Fruit fly (Drosophila melanogaster): ENCODE data around the gene ScsbetaA.

The ScsbetaA gene

DNA sequence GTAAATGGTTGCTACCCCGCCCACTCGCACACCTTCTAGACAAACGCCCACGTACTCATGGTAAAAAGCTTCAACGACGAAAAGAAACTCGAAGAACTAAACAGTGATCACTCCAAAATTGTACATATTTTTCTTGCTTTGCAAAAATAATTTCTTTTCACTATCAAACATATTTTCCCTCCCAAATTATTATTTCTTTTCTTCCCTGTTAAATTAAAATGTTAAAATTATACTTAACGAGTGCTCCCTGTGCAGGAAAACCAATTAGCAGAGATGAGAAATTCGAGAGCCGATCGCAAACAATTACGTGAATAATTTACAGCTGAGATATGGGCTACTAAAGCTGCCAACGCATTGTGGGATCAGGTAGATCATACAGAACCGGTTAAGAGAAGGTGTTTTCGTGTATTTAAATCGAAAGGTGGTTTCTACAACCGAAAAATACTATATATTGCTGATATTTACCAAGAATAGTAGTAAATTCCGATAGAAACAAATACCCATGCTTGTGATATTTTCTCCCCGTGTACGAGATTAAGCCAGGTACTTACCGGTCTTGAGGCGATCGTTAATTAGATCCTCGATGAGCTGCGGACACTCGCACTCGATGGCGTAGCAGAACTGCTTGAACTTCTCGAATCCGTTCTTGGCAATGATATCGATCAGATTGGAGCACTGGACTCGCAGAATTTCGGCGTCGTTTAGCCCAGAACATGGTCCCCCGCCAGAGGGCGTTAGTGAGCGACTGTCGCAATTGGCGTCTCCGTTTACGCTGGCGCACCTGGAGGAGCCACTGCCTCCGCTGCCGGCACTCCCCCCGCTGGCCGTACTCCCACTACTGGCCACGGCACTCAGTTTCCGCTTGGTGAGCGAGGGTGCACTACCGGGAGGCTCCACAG is 8.1 kb upstream of the ScsbetaA start (continued):
- TF ChIP-seq pan (optimal IDR thresholded peaks at IDR 0.05), result no peak
- peak in 1 of 2 experiments; percentile 37 for TF ChIP-seq pan (GFP tag; optimal IDR thresholded peaks at IDR 0.05 in 1 of 2, IDR thresholded peaks at IDR 0.05 in 1 of 2)
- TF ChIP-seq CG18599 (GFP tag; optimal IDR thresholded peaks at IDR 0.05), result peak; percentile 65
- TF ChIP-seq PHDP (tag; optimal IDR thresholded peaks at IDR 0.05), result peak; percentile 46
- TF ChIP-seq CG2199 (GFP tag; IDR thresholded peaks at IDR 0.05), result 0 out of 3 replicates have a peak, but pooled peaks have one; percentile 21
- no peak for TF ChIP-seq Jarid2 (GFP tag; optimal IDR thresholded peaks at IDR 0.05)
- TF ChIP-seq ind (GFP tag; optimal IDR thresholded peaks at IDR 0.05), result peak; percentile 23
- TF ChIP-seq CG16813 (GFP tag; IDR thresholded peaks at IDR 0.05; ENCODE audit: partially characterized antibody), result 0 out of 3 replicates have a peak, but pooled peaks have one; percentile 20
- peak; percentile 45; the same call in 2 of the 3 replicates for TF ChIP-seq tgo (GFP tag; IDR thresholded peaks at IDR 0.05)
- TF ChIP-seq ci (GFP tag; IDR thresholded peaks at IDR 0.05), result 0 out of 3 replicates have a peak, but pooled peaks have one; percentile 47
- peak; percentile 29 for TF ChIP-seq CG7556 (GFP tag; optimal IDR thresholded peaks at IDR 0.05)
- TF ChIP-seq bsh (GFP tag; optimal IDR thresholded peaks at IDR 0.05), result peak in 1 of 2 experiments; percentile 4
- TF ChIP-seq CG34422 (GFP tag; IDR thresholded peaks at IDR 0.05), result peak; percentile 29; the same call in 1 of the 3 replicates
- TF ChIP-seq Ptx1 (GFP tag; IDR thresholded peaks at IDR 0.05), result 0 out of 2 replicates have a peak, but pooled peaks have one; percentile 22
- TF ChIP-seq Dek (tag; optimal IDR thresholded peaks at IDR 0.05), result peak; percentile 32
- TF ChIP-seq CG18764 (GFP tag; optimal IDR thresholded peaks at IDR 0.05), result no peak
- TF ChIP-seq crol (GFP tag; IDR thresholded peaks at IDR 0.05), result 0 out of 2 replicates have a peak, but pooled peaks have one; percentile 35
- TF ChIP-seq gro (GFP tag; optimal IDR thresholded peaks at IDR 0.05), result peak; percentile 8
- no peak for TF ChIP-seq jumu (GFP tag; optimal IDR thresholded peaks at IDR 0.05)
- no peak for TF ChIP-seq seq (GFP tag; IDR thresholded peaks at IDR 0.05)
- peak; percentile 43; the same call in 1 of the 2 replicates for TF ChIP-seq rib (GFP tag; IDR thresholded peaks at IDR 0.05)
- TF ChIP-seq B-H1 (GFP tag; IDR thresholded peaks at IDR 0.05), result no peak
- no peak for TF ChIP-seq Deaf1 (tag; optimal IDR thresholded peaks at IDR 0.05)
- peak; percentile 55; the same call in 2 of the 3 replicates for TF ChIP-seq dysf (GFP tag; IDR thresholded peaks at IDR 0.05)
- TF ChIP-seq eyg (GFP tag; optimal IDR thresholded peaks at IDR 0.05), result no peak
- peak; percentile 20 for TF ChIP-seq Sox102F (GFP tag; optimal IDR thresholded peaks at IDR 0.05)
- peak; percentile 11 for TF ChIP-seq CG8944 (GFP tag; optimal IDR thresholded peaks at IDR 0.05)
- TF ChIP-seq chn (GFP tag; optimal IDR thresholded peaks at IDR 0.05), result no peak
- TF ChIP-seq CTCF (GFP tag; optimal IDR thresholded peaks at IDR 0.05), result peak; percentile 86
- peak; percentile 26; the same call in 1 of the 2 replicates for TF ChIP-seq CG14014 (GFP tag; IDR thresholded peaks at IDR 0.05)
- peak; percentile 36 for TF ChIP-seq Fer3 (tag; optimal IDR thresholded peaks at IDR 0.05)
- peak in 1 of 2 experiments; percentile 23 for TF ChIP-seq eve (GFP tag; optimal IDR thresholded peaks at IDR 0.05)
- 0 out of 3 replicates have a peak, but pooled peaks have one; percentile 25 for TF ChIP-seq CG7357 (GFP tag; IDR thresholded peaks at IDR 0.05)
- peak; percentile 1 for TF ChIP-seq caup (GFP tag; optimal IDR thresholded peaks at IDR 0.05; ENCODE audit: severe bottlenecking)
- peak; percentile 26 for TF ChIP-seq unpg (GFP tag; optimal IDR thresholded peaks at IDR 0.05)
- TF ChIP-seq Bteb2 (GFP tag; optimal IDR thresholded peaks at IDR 0.05), result peak; percentile 15
- TF ChIP-seq Ada2b (GFP tag; IDR thresholded peaks at IDR 0.05), result peak; percentile 45; the same call in 1 of the 2 replicates
- peak; percentile 26 for TF ChIP-seq CG3281 (GFP tag; optimal IDR thresholded peaks at IDR 0.05)
- peak; percentile 16 for TF ChIP-seq Fer2 (tag; optimal IDR thresholded peaks at IDR 0.05)
- no peak for TF ChIP-seq CG33557 (GFP tag; optimal IDR thresholded peaks at IDR 0.05)
- TF ChIP-seq grau (tag; optimal IDR thresholded peaks at IDR 0.05), result peak; percentile 89
- TF ChIP-seq Dip3 (GFP tag; optimal IDR thresholded peaks at IDR 0.05), result peak; percentile 29
- peak; percentile 36 for TF ChIP-seq zf30C (GFP tag; optimal IDR thresholded peaks at IDR 0.05)
- peak; percentile 18 for TF ChIP-seq Antp (GFP tag; optimal IDR thresholded peaks at IDR 0.05)
- peak; percentile 7 for TF ChIP-seq CoRest (tag; optimal IDR thresholded peaks at IDR 0.05)
- TF ChIP-seq CG2712 (tag; optimal IDR thresholded peaks at IDR 0.05), result peak; percentile 3
- no peak for TF ChIP-seq CG4820 (GFP tag; optimal IDR thresholded peaks at IDR 0.05)
- TF ChIP-seq Meics (GFP tag; optimal IDR thresholded peaks at IDR 0.05), result peak; percentile 30
